Worm (Caenorhabditis elegans) whole organism, L1 larva: Measurements from ENCODE around the gene unk-1.

Experiments used
- C04F5.9 ChIP-seq: sonication (generic microtip); optimal IDR thresholded peaks from 2 replicates; lab custom pipeline; 2016; ENCODE audit warnings: missing genetic modification characterization, missing compliant biosample characterization
- ama-1 ChIP-seq: fragments of 150-350 bp; optimal IDR thresholded peaks from 2 replicates; lab custom pipeline; 2014
- elt-3 ChIP-seq, 6 experiments: fragments of 150-350 bp in 1 of 6; sonication (generic microtip); optimal IDR thresholded peaks; 2 replicates each; lab custom pipeline; 2017 to 2018; ENCODE audit warnings: missing biosample characterization in 6 of 6, missing genetic modification characterization in 6 of 6, inconsistent platforms in 1 of 6
- nhr-76 ChIP-seq: sonication (generic microtip); optimal IDR thresholded peaks from 2 replicates; lab custom pipeline; 2017; ENCODE audit warnings: missing biosample characterization, missing genetic modification characterization
- nhr-77 ChIP-seq: fragments of 150-350 bp; optimal IDR thresholded peaks from 2 replicates; lab custom pipeline; 2014; ENCODE audit warnings: missing biosample characterization, missing genetic modification characterization
- pqm-1 ChIP-seq: sonication (generic microtip); optimal IDR thresholded peaks from 3 replicates; lab custom pipeline; 2017; ENCODE audit warnings: missing biosample characterization, missing genetic modification characterization
- vab-15 ChIP-seq: sonication (generic microtip); optimal IDR thresholded peaks from 2 replicates; lab custom pipeline; 2017; ENCODE audit warnings: missing genotype, mild to moderate bottlenecking, missing genetic modification characterization, missing compliant biosample characterization

- no peak for TF ChIP-seq elt-3 (tag; optimal IDR thresholded peaks at IDR 0.05; lab: Kevin White, UChicago)
- no peak for TF ChIP-seq vab-15
- TF ChIP-seq C04F5.9 (tag; lab: Kevin White, UChicago) = no peak
- no peak for TF ChIP-seq ama-1 (lab: Kevin White, UChicago)
- no peak for TF ChIP-seq nhr-77
- TF ChIP-seq pqm-1 (tag; lab: Kevin White, UChicago) = no peak
- no peak for TF ChIP-seq nhr-76
Measured at ce11 chrX:8074527-8074926, 59.7 kb downstream of the unk-1 start.
